Worm (Caenorhabditis elegans): ENCODE measurements around the gene T28A11.18.

The T28A11.18 gene

ce11 chrV:3236610-3237009, 31.2 kb downstream of the T28A11.18 start, which contains the start of the genes K08D9.9 and str-16:
K08D9.9 (minus strand) TSS chrV:3236710.
str-16 (plus strand) TSS chrV:3236875.
- TF ChIP-seq mep-1 (tag; optimal IDR thresholded peaks at IDR 0.05) = no peak

ce11 chrV:3234887-3235286, 33.0 kb downstream of the T28A11.18 start, which contains the start of gene K08D9.6:
K08D9.6 (minus strand) TSS chrV:3234987.
- TF ChIP-seq tbx-8 (GFP tag; optimal IDR thresholded peaks at IDR 0.05) = no peak
- no peak for TF ChIP-seq lin-13 (tag; optimal IDR thresholded peaks at IDR 0.05)
- TF ChIP-seq drap-1 (GFP tag; optimal IDR thresholded peaks at IDR 0.05) = no peak
- TF ChIP-seq unc-62 (GFP tag; optimal IDR thresholded peaks at IDR 0.05) = no peak
- no peak for TF ChIP-seq pha-4 (tag; optimal IDR thresholded peaks at IDR 0.05)
- TF ChIP-seq mls-2 (tag; optimal IDR thresholded peaks at IDR 0.05) = no peak
- TF ChIP-seq ces-1 (GFP tag; optimal IDR thresholded peaks at IDR 0.05) = no peak
- no peak for TF ChIP-seq nhr-76 (tag; optimal IDR thresholded peaks at IDR 0.05)

ce11 chrV:3230597-3230996, 37.3 kb downstream of the T28A11.18 start, which contains the start of gene K08D9.10:
K08D9.10 (plus strand) TSS chrV:3230897.
- no peak for TF ChIP-seq nhr-2 (tag; optimal IDR thresholded peaks at IDR 0.05)
- no peak for TF ChIP-seq nhr-28 (tag; optimal IDR thresholded peaks at IDR 0.05)
- no peak for TF ChIP-seq ces-1 (GFP tag; optimal IDR thresholded peaks at IDR 0.05)
- no peak for TF ChIP-seq bed-3 (GFP tag; optimal IDR thresholded peaks at IDR 0.05)
- TF ChIP-seq ceh-43 (GFP tag; optimal IDR thresholded peaks at IDR 0.05) = no peak
- no peak for TF ChIP-seq mls-2 (tag; optimal IDR thresholded peaks at IDR 0.05)
- no peak for TF ChIP-seq blmp-1 (tag; optimal IDR thresholded peaks at IDR 0.05)
- no peak for TF ChIP-seq mab-5 (tag; optimal IDR thresholded peaks at IDR 0.05)
- no peak for TF ChIP-seq nhr-237 (tag; optimal IDR thresholded peaks at IDR 0.05)
- no peak for TF ChIP-seq ceh-39 (tag; optimal IDR thresholded peaks at IDR 0.05)
- TF ChIP-seq unc-39 (tag; optimal IDR thresholded peaks at IDR 0.05) = no peak
- TF ChIP-seq elt-1 (tag; optimal IDR thresholded peaks at IDR 0.05; ENCODE audit: borderline replicate concordance, insufficient read depth) = no peak
- no peak for TF ChIP-seq pha-4 (tag; optimal IDR thresholded peaks at IDR 0.05)
- no peak for TF ChIP-seq elt-3 (tag; optimal IDR thresholded peaks at IDR 0.05)
- no peak for TF ChIP-seq ceh-83 (GFP tag; optimal IDR thresholded peaks at IDR 0.05)
- TF ChIP-seq nhr-76 (tag; optimal IDR thresholded peaks at IDR 0.05) = no peak
- no peak for TF ChIP-seq nhr-12 (tag; optimal IDR thresholded peaks at IDR 0.05)
- no peak for TF ChIP-seq ztf-11 (tag; optimal IDR thresholded peaks at IDR 0.05)
- no peak for TF ChIP-seq snpc-4 (tag; optimal IDR thresholded peaks at IDR 0.05)
- no peak for TF ChIP-seq M03D4.4 (tag; optimal IDR thresholded peaks at IDR 0.05)

- TF ChIP-seq blmp-1 (tag; optimal IDR thresholded peaks at IDR 0.05) (no peak), hlh-1 (tag; optimal IDR thresholded peaks at IDR 0.05) (no peak), zip-8 (tag; optimal IDR thresholded peaks at IDR 0.05) (no peak), unc-120 (tag; optimal IDR thresholded peaks at IDR 0.05; ENCODE audit: poor library complexity, severe bottlenecking) (no peak), bed-3 (GFP tag; optimal IDR thresholded peaks at IDR 0.05) (no peak), ztf-11 (tag; optimal IDR thresholded peaks at IDR 0.05) (no peak), lin-13 (tag; optimal IDR thresholded peaks at IDR 0.05) (no peak), ceh-83 (GFP tag; optimal IDR thresholded peaks at IDR 0.05) (no peak), nhr-12 (tag; optimal IDR thresholded peaks at IDR 0.05) (no peak), tbx-8 (GFP tag; optimal IDR thresholded peaks at IDR 0.05) (no peak), sptf-1 (tag; optimal IDR thresholded peaks at IDR 0.05) (no peak), mep-1 (tag; optimal IDR thresholded peaks at IDR 0.05) (no peak), ceh-43 (GFP tag; optimal IDR thresholded peaks at IDR 0.05) (no peak), drap-1 (GFP tag; optimal IDR thresholded peaks at IDR 0.05) (no peak), cnd-1 (tag; optimal IDR thresholded peaks at IDR 0.05) (no peak), ces-1 (GFP tag; optimal IDR thresholded peaks at IDR 0.05) (no peak), nhr-2 (tag; optimal IDR thresholded peaks at IDR 0.05) (no peak), unc-62 (GFP tag; optimal IDR thresholded peaks at IDR 0.05) (no peak), lsy-2 (tag; optimal IDR thresholded peaks at IDR 0.05) (no peak)
These were observed 37.7 kb downstream of the T28A11.18 start for ce11 chrV:3230150-3230549.

- TF ChIP-seq lin-13 (tag; optimal IDR thresholded peaks at IDR 0.05) (no peak), unc-62 (GFP tag; optimal IDR thresholded peaks at IDR 0.05) (no peak), ceh-83 (GFP tag; optimal IDR thresholded peaks at IDR 0.05) (no peak), ces-1 (GFP tag; optimal IDR thresholded peaks at IDR 0.05) (no peak), flh-1 (GFP tag; optimal IDR thresholded peaks at IDR 0.05) (no peak)
These were observed 40.5 kb downstream of the T28A11.18 start, which contains the start of gene K08D9.2 for ce11 chrV:3227373-3227772. K08D9.2 (plus strand) TSS chrV:3227673.
